Worm (Caenorhabditis elegans): Measurements from ENCODE around the gene C17H11.1.

- TF ChIP-seq sma-3 (GFP tag; optimal IDR thresholded peaks at IDR 0.05) (no peak), nhr-77 (tag; optimal IDR thresholded peaks at IDR 0.05) (no peak), lsy-2 (tag; optimal IDR thresholded peaks at IDR 0.05) (no peak), dmd-4 (tag; optimal IDR thresholded peaks at IDR 0.05) (no peak), egl-27 (tag; optimal IDR thresholded peaks at IDR 0.05) (no peak), unc-62 (GFP tag; optimal IDR thresholded peaks at IDR 0.05) (no peak), elt-3 (tag; optimal IDR thresholded peaks at IDR 0.05) (no peak), snpc-4 (tag; optimal IDR thresholded peaks at IDR 0.05) (no peak), mdl-1 (tag; optimal IDR thresholded peaks at IDR 0.05) (no peak)
Observed at ce11 chrX:8173610-8174009, at the start of gene C17H11.1.

Measured in whole organism, L2 larva.